Worm (Caenorhabditis elegans) whole organism, L1 larva: ENCODE results near the gene bath-42.

ENCODE experiments used
- C04F5.9 ChIP-seq: sonication (generic microtip); optimal IDR thresholded peaks from 2 replicates; lab custom pipeline; 2016; ENCODE audit warnings: missing genetic modification characterization, missing compliant biosample characterization
- C16A3.4 ChIP-seq: fragments of 150-350 bp; optimal IDR thresholded peaks from 2 replicates; lab custom pipeline; 2014; ENCODE audit warnings: missing biosample characterization, missing genetic modification characterization
- alr-1 ChIP-seq: fragments of 200-800 bp; sonication (Bioruptor generic); optimal IDR thresholded peaks from 2 replicates; lab custom pipeline; 2018; ENCODE audit warnings: borderline replicate concordance, mild to moderate bottlenecking, missing genetic modification characterization, missing compliant biosample characterization
- aly-2 ChIP-seq: fragments of 150-350 bp; optimal IDR thresholded peaks from 2 replicates; lab custom pipeline; 2014; ENCODE audit warnings: missing biosample characterization, missing genetic modification characterization
- ama-1 ChIP-seq: fragments of 150-350 bp; optimal IDR thresholded peaks from 2 replicates; lab custom pipeline; 2014
- ceh-8 ChIP-seq: fragments of 200-800 bp; sonication (Bioruptor generic); optimal IDR thresholded peaks from 2 replicates; lab custom pipeline; 2018; ENCODE audit warnings: mild to moderate bottlenecking, missing genetic modification characterization, moderate library complexity, missing compliant biosample characterization
- ceh-82 ChIP-seq, 3 experiments: fragments of 150-350 bp in 1 of 3; sonication (generic microtip) in 2 of 3; optimal IDR thresholded peaks; 2 replicates each; lab custom pipeline; 2014 to 2017; ENCODE audit warnings: missing biosample characterization in 3 of 3, missing genetic modification characterization in 3 of 3
- ceh-90 ChIP-seq: sonication (generic microtip); optimal IDR thresholded peaks from 2 replicates; lab custom pipeline; 2016; ENCODE audit warnings: missing genetic modification characterization, missing compliant biosample characterization
- dsc-1 ChIP-seq: sonication (generic microtip); optimal IDR thresholded peaks from 2 replicates; lab custom pipeline; 2016; ENCODE audit warnings: mild to moderate bottlenecking, missing genetic modification characterization, missing compliant biosample characterization
- efl-1 ChIP-seq, 4 experiments: fragments of 150-350 bp; optimal IDR thresholded peaks in 3 of 4; peaks in 1 of 4; 1 replicate in 1 of 4; 2 replicates in 3 of 4; lab custom pipeline; 2014; ENCODE audit warnings: missing biosample characterization in 2 of 4, missing genetic modification characterization in 2 of 4, missing genetic modification reagents in 2 of 4
- efl-3 ChIP-seq: fragments of 200-800 bp; sonication (Bioruptor generic); optimal IDR thresholded peaks from 2 replicates; lab custom pipeline; 2018; ENCODE audit warnings: mild to moderate bottlenecking, missing genetic modification characterization, missing compliant biosample characterization
- ets-5 ChIP-seq: fragments of 200-800 bp; sonication (Bioruptor generic); IDR thresholded peaks from 2 replicates; pipeline ENCODE4 v1.3.6; 2022; ENCODE audit warnings: missing genetic modification characterization, missing compliant biosample characterization
- fkh-8 ChIP-seq: sonication (generic microtip); optimal IDR thresholded peaks from 2 replicates; lab custom pipeline; 2016; ENCODE audit warnings: mild to moderate bottlenecking, missing genetic modification characterization, missing compliant biosample characterization
- hlh-4 ChIP-seq: sonication (generic microtip); optimal IDR thresholded peaks from 2 replicates; lab custom pipeline; 2016; ENCODE audit warnings: mild to moderate bottlenecking, missing genetic modification characterization, missing compliant biosample characterization
- irx-1 ChIP-seq: sonication (generic microtip); optimal IDR thresholded peaks from 2 replicates; lab custom pipeline; 2016; ENCODE audit warnings: missing genetic modification characterization, missing compliant biosample characterization
- isw-1 ChIP-seq: fragments of 200-800 bp; sonication (Bioruptor generic); IDR thresholded peaks from 2 replicates; pipeline ENCODE4 v1.3.6; 2022; ENCODE audit warnings: missing genetic modification characterization, missing compliant biosample characterization
- jun-1 ChIP-seq: fragments of 150-350 bp; optimal IDR thresholded peaks from 2 replicates; lab custom pipeline; 2014; ENCODE audit warnings: missing biosample characterization, missing genetic modification reagents, missing genetic modification characterization
- lin-13 ChIP-seq: fragments of 150-350 bp; optimal IDR thresholded peaks from 2 replicates; lab custom pipeline; 2014; ENCODE audit warnings: missing biosample characterization, missing genetic modification reagents, missing genetic modification characterization
- lin-15B ChIP-seq: fragments of 150-350 bp; sonication (generic microtip); optimal IDR thresholded peaks from 3 replicates; lab custom pipeline; 2014; ENCODE audit warnings: missing biosample characterization, missing genetic modification characterization
- lin-35 ChIP-seq, 2 experiments: fragments of 150-350 bp; optimal IDR thresholded peaks; 2 replicates each; lab custom pipeline; 2014; ENCODE audit warnings: missing biosample characterization in 2 of 2, missing genetic modification characterization in 2 of 2, missing genetic modification reagents in 2 of 2
- lsy-2 ChIP-seq, 2 experiments: fragments of 150-350 bp; optimal IDR thresholded peaks; 2 replicates each; lab custom pipeline; 2014; ENCODE audit warnings: missing biosample characterization in 2 of 2, missing genetic modification characterization in 2 of 2
- mab-9 ChIP-seq: fragments of 200-800 bp; sonication (Bioruptor generic); IDR thresholded peaks from 2 replicates; pipeline ENCODE4 v1.3.6; 2022; ENCODE audit warnings: missing genetic modification reagents, missing genetic modification characterization, missing compliant biosample characterization
- mdl-1 ChIP-seq, 2 experiments: fragments of 150-350 bp; optimal IDR thresholded peaks; 2 replicates each; lab custom pipeline; 2014 to 2017; ENCODE audit warnings: missing biosample characterization in 2 of 2, missing genetic modification characterization in 2 of 2, inconsistent platforms in 1 of 2
- mef-2 ChIP-seq: fragments of 150-350 bp; optimal IDR thresholded peaks from 2 replicates; lab custom pipeline; 2014; ENCODE audit warnings: missing biosample characterization, missing genetic modification characterization
- mep-1 ChIP-seq: fragments of 150-350 bp; optimal IDR thresholded peaks from 2 replicates; lab custom pipeline; 2014; ENCODE audit warnings: missing biosample characterization, missing genetic modification characterization
- nhr-19 ChIP-seq: fragments of 200-800 bp; sonication (Bioruptor generic); conservative IDR thresholded peaks from 2 replicates; pipeline ENCODE4 v1.3.6; 2022; ENCODE audit warnings: missing genetic modification characterization, missing compliant biosample characterization
- nhr-20 ChIP-seq: sonication (generic microtip); optimal IDR thresholded peaks from 2 replicates; lab custom pipeline; 2016; ENCODE audit warnings: mild to moderate bottlenecking, missing genetic modification characterization, missing compliant biosample characterization
- nhr-47 ChIP-seq: sonication (generic microtip); optimal IDR thresholded peaks from 2 replicates; lab custom pipeline; 2016; ENCODE audit warnings: mild to moderate bottlenecking, missing genetic modification characterization, moderate library complexity, missing compliant biosample characterization
- nhr-71 ChIP-seq: sonication (generic microtip); optimal IDR thresholded peaks from 2 replicates; lab custom pipeline; 2016; ENCODE audit warnings: mild to moderate bottlenecking, missing genetic modification characterization, moderate library complexity, missing compliant biosample characterization
- nhr-76 ChIP-seq: sonication (generic microtip); optimal IDR thresholded peaks from 2 replicates; lab custom pipeline; 2017; ENCODE audit warnings: missing biosample characterization, missing genetic modification characterization
- nhr-77 ChIP-seq: fragments of 150-350 bp; optimal IDR thresholded peaks from 2 replicates; lab custom pipeline; 2014; ENCODE audit warnings: missing biosample characterization, missing genetic modification characterization
- nhr-84 ChIP-seq: sonication (generic microtip); optimal IDR thresholded peaks from 2 replicates; lab custom pipeline; 2017; ENCODE audit warnings: missing biosample characterization, missing genetic modification characterization
- pax-3 ChIP-seq: fragments of 200-800 bp; sonication (Bioruptor generic); optimal IDR thresholded peaks from 2 replicates; lab custom pipeline; 2018; ENCODE audit warnings: mild to moderate bottlenecking, missing genetic modification characterization, moderate library complexity, missing compliant biosample characterization
- rnt-1 ChIP-seq: sonication (generic microtip); optimal IDR thresholded peaks from 2 replicates; lab custom pipeline; 2016; ENCODE audit warnings: mild to moderate bottlenecking, missing genetic modification characterization, moderate library complexity, missing compliant biosample characterization
- sptf-1 ChIP-seq: fragments of 150-350 bp; optimal IDR thresholded peaks from 2 replicates; lab custom pipeline; 2014; ENCODE audit warnings: missing biosample characterization, missing genetic modification characterization
- swsn-7 ChIP-seq: sonication (generic microtip); optimal IDR thresholded peaks from 2 replicates; lab custom pipeline; 2016; ENCODE audit warnings: missing genetic modification characterization, missing compliant biosample characterization
- unc-130 ChIP-seq: fragments of 150-350 bp; optimal IDR thresholded peaks from 2 replicates; lab custom pipeline; 2017; ENCODE audit warnings: missing biosample characterization, missing genetic modification characterization, inconsistent platforms
- unc-62 ChIP-seq: fragments of 150-350 bp; optimal IDR thresholded peaks from 2 replicates; lab custom pipeline; 2014; ENCODE audit warnings: missing biosample characterization, missing genetic modification reagents, missing genetic modification characterization
- unc-86 ChIP-seq: sonication (generic microtip); optimal IDR thresholded peaks from 2 replicates; lab custom pipeline; 2016; ENCODE audit warnings: missing genetic modification characterization, missing compliant biosample characterization
- vab-15 ChIP-seq: sonication (generic microtip); optimal IDR thresholded peaks from 2 replicates; lab custom pipeline; 2017; ENCODE audit warnings: missing genotype, mild to moderate bottlenecking, missing genetic modification characterization, missing compliant biosample characterization
- zag-1 ChIP-seq: fragments of 150-350 bp; optimal IDR thresholded peaks from 2 replicates; lab custom pipeline; 2014; ENCODE audit warnings: missing biosample characterization, missing genetic modification characterization
- ztf-11 ChIP-seq, 2 experiments: sonication (generic microtip); optimal IDR thresholded peaks; 2 replicates each; lab custom pipeline; 2016 to 2017; ENCODE audit warnings: missing genetic modification characterization in 2 of 2, missing biosample characterization in 1 of 2, missing compliant biosample characterization in 1 of 2
- ztf-4 ChIP-seq: fragments of 150-350 bp; optimal IDR thresholded peaks from 2 replicates; lab custom pipeline; 2014; ENCODE audit warnings: missing biosample characterization, missing genetic modification characterization

Gene bath-42

DNA sequence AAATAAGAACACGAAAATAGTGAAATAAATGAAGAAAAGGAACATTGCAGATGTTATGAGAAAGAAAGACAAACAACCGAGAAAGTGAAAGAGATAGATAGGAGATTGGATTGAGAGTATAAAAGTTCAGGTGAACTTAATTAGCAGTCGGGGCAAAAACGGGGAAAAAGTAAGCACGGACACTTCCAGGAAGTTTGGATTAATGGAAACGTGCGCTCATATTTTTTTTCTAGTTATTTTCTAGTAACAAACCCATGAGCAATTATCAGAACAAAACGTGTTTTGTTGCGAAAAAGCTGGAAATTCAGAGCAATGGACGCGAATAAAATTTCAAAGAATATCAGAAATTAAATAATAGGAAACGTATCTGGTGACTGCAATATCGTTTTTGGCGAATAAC, 41.3 kb downstream of the bath-42 start (continued):
- TF ChIP-seq zag-1 (tag; lab: Kevin White, UChicago) (no peak), vab-15 (tag; lab: Kevin White, UChicago) (no peak), swsn-7 (tag; lab: Kevin White, UChicago) (peak; percentile 2), alr-1 (no peak), hlh-4 (tag; lab: Kevin White, UChicago) (peak; percentile 21), fkh-8 (tag; lab: Kevin White, UChicago) (peak; percentile 89), nhr-71 (tag; lab: Kevin White, UChicago) (peak; percentile 81), unc-130 (no peak), mep-1 (no peak), nhr-19 (no peak), efl-3 (GFP tag; lab: Kevin White, UChicago) (no peak), isw-1 (GFP tag; lab: Robert Waterston, UW) (no peak), ceh-82 (tag; optimal IDR thresholded peaks at IDR 0.05; lab: Kevin White, UChicago) (no peak), ztf-11 (tag; optimal IDR thresholded peaks at IDR 0.05; lab: Kevin White, UChicago) (no peak), C04F5.9 (tag; lab: Kevin White, UChicago) (no peak), nhr-47 (tag; lab: Kevin White, UChicago) (peak; percentile 66), pax-3 (peak; percentile 26), lsy-2 (tag; optimal IDR thresholded peaks at IDR 0.05; lab: Kevin White, UChicago) (no peak), nhr-20 (tag; lab: Kevin White, UChicago) (peak; percentile 19), lin-15B (tag; lab: Kevin White, UChicago) (no peak), unc-62 (GFP tag; lab: Kevin White, UChicago) (no peak), mab-9 (GFP tag; lab: Robert Waterston, UW) (no peak), efl-1 (optimal IDR thresholded peaks at IDR 0.05; lab: Kevin White, UChicago) (no peak), efl-1 (GFP tag; optimal IDR thresholded peaks at IDR 0.05 in 1 of 2; lab: Kevin White, UChicago) (peak in 1 of 2 experiments; percentile 51), ztf-4 (tag; lab: Kevin White, UChicago) (peak; percentile 23), nhr-77 (no peak), ceh-90 (tag; lab: Kevin White, UChicago) (no peak), sptf-1 (no peak), C16A3.4 (no peak), ama-1 (lab: Kevin White, UChicago) (no peak), aly-2 (tag; lab: Kevin White, UChicago) (no peak), lin-35 (GFP tag; optimal IDR thresholded peaks at IDR 0.05; lab: Kevin White, UChicago) (no peak), unc-86 (tag; lab: Kevin White, UChicago) (no peak)

DNA sequence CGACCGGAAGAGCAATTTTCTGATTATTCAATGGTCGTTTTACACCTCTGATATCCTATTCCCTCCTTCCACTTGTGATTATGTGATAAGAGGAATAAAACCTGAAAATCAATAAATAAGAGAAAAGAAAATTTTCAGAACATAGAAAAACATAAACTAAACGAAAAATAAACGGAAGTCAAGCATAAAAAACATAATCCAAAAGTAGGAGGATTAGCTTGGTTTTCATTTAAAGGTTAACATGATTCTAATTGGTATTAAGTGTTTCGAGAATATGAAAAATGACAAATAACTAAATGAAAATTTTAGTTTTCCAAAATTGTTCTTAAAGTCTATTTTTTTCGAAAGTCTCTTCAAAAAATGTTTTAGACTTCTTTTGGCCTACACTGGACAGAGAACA, 42.1 kb downstream of the bath-42 start, which contains the start of gene gei-8:
TSS of gene gei-8 (minus strand) at position 101 of the 400 bp plus-strand sequence.
- TF ChIP-seq dsc-1 (tag; lab: Kevin White, UChicago): peak; percentile 38
- no peak for TF ChIP-seq ets-5 (GFP tag; lab: Robert Waterston, UW)

DNA sequence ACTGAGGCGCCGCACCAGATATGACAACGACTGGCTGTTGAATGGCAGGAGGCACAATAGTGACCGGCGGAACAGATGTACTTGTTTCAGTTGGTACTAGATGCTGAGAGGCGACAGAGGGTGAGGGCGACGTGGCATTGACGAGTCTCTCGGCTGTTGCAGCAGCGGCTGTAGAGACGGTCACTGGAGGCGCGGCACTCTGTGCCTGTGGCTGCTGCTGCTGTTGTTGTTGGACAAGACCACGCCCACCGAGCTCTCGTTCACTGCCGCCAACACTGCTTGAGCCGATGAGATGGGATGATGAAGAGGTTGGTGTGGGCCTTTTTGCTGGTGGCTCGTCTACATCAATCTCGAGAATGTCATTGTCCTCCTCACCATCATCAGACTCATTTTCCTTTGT, 46.0 kb downstream of the bath-42 start:
- TF ChIP-seq nhr-47 (tag; lab: Kevin White, UChicago) (no peak), mdl-1 (tag; optimal IDR thresholded peaks at IDR 0.05; lab: Kevin White, UChicago) (no peak), nhr-76 (tag; lab: Kevin White, UChicago) (no peak), ceh-8 (GFP tag; lab: Kevin White, UChicago) (no peak), rnt-1 (tag; lab: Kevin White, UChicago) (no peak)

DNA sequence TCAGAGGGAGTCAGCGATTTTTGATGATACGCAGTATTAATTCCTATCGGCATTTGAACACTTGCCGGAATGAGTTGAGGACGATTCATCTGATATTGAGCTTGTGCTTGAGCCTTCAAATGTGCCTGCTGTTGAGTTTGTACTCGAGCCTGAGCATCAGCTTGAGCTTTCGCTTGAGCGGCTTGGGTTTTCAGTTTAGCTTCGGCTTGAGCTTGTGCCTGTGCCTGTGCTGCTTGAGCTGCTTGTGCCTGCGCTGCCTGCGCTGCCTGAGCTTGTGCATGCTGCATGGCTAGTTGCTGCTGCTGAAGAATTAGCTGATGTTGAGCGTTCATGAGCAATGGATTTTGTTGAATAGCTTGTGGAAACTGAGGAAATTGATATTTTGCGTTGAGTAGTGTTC, 47.3 kb downstream of the bath-42 start:
- TF ChIP-seq sptf-1: no peak
- no peak for TF ChIP-seq jun-1 (tag; lab: Kevin White, UChicago)
- TF ChIP-seq lin-13 (GFP tag; lab: Kevin White, UChicago): no peak
- no peak for TF ChIP-seq mef-2 (tag; lab: Kevin White, UChicago)
- no peak for TF ChIP-seq mep-1
- TF ChIP-seq pax-3: no peak
- no peak for TF ChIP-seq fkh-8 (tag; lab: Kevin White, UChicago)
- no peak for TF ChIP-seq ets-5 (GFP tag; lab: Robert Waterston, UW)
- no peak for TF ChIP-seq ama-1 (lab: Kevin White, UChicago)
- no peak for TF ChIP-seq irx-1 (tag; lab: Kevin White, UChicago)
- no peak for TF ChIP-seq C04F5.9 (tag; lab: Kevin White, UChicago)
- no peak for TF ChIP-seq nhr-84 (tag; lab: Kevin White, UChicago)
